Fruit fly (Drosophila melanogaster) whole organism, wandering third instar larva: ENCODE results near the gene Lcp65Ad.
"Not testable (repeated sequence)": the region's sequence is repeated elsewhere in the genome, so short reads cannot be mapped to it uniquely, and the experiment has no call there.

Experiments
- Abd-B ChIP-seq: fragments of >200 bp; optimal IDR thresholded peaks from 2 replicates; lab custom pipeline; 2017; ENCODE audit warnings: missing biosample characterization, missing genetic modification characterization
- CG32264 ChIP-seq: fragments of 200-800 bp; sonication (Bioruptor generic); optimal IDR thresholded peaks from 2 replicates; lab custom pipeline; 2016; ENCODE audit warnings: missing biosample characterization, missing genetic modification characterization
- CG9705 ChIP-seq: fragments of 200-800 bp; sonication (Bioruptor generic); optimal IDR thresholded peaks from 2 replicates; lab custom pipeline; 2018; ENCODE audit warnings: missing biosample characterization, mild to moderate bottlenecking, missing genetic modification characterization
- CrebA ChIP-seq: fragments of 200-800 bp; sonication (Bioruptor generic); optimal IDR thresholded peaks from 2 replicates; lab custom pipeline; 2016; ENCODE audit warnings: missing biosample characterization, mild to moderate bottlenecking, missing genetic modification characterization, borderline replicate concordance
- Dfd ChIP-seq: fragments of >200 bp; optimal IDR thresholded peaks from 2 replicates; lab custom pipeline; 2017; ENCODE audit warnings: missing biosample characterization, missing genetic modification characterization
- Dif ChIP-seq: fragments of 200-275, 200-300 bp; sonication (Bioruptor generic); optimal IDR thresholded peaks from 2 replicates; lab custom pipeline; 2018; ENCODE audit warnings: missing biosample characterization, missing genetic modification characterization; ENCODE audit not compliant: partially characterized antibody
- GATAd ChIP-seq: sonication (Bioruptor generic); optimal IDR thresholded peaks from 2 replicates; lab custom pipeline; 2016; ENCODE audit warnings: missing biosample characterization, missing genetic modification characterization
- HLH106 ChIP-seq: fragments of 200-800 bp; optimal IDR thresholded peaks from 3 replicates; lab custom pipeline; 2019; ENCODE audit warnings: missing biosample characterization, mild to moderate bottlenecking, missing genetic modification characterization, moderate library complexity
- Hr78 ChIP-seq: fragments of >200 bp; optimal IDR thresholded peaks from 2 replicates; lab custom pipeline; 2017; ENCODE audit warnings: missing biosample characterization, missing genetic modification characterization
- Hr83 ChIP-seq: fragments of 200-300 bp; sonication (Bioruptor generic); optimal IDR thresholded peaks from 2 replicates; lab custom pipeline; 2016; ENCODE audit warnings: missing biosample characterization, mild to moderate bottlenecking, missing genetic modification characterization, moderate library complexity; ENCODE audit not compliant: poor library complexity, severe bottlenecking
- Jra ChIP-seq: sonication (Bioruptor generic); optimal IDR thresholded peaks from 2 replicates; lab custom pipeline; 2016; ENCODE audit warnings: missing biosample characterization, missing genetic modification characterization
- Mio ChIP-seq: sonication (Bioruptor generic); optimal IDR thresholded peaks from 2 replicates; lab custom pipeline; 2016; ENCODE audit warnings: missing biosample characterization, missing genetic modification characterization
- Rel ChIP-seq, 2 experiments: fragments of 200-800 bp; sonication (Bioruptor generic) in 1 of 2; optimal IDR thresholded peaks; 2 replicates in 1 of 2; 3 replicates in 1 of 2; lab custom pipeline; 2016 to 2019; ENCODE audit warnings: mild to moderate bottlenecking in 2 of 2, missing biosample characterization in 2 of 2, missing genetic modification characterization in 2 of 2, moderate library complexity in 1 of 2
- Sp1 ChIP-seq: fragments of 200-800 bp; sonication (Bioruptor generic); optimal IDR thresholded peaks from 3 replicates; lab custom pipeline; 2019; ENCODE audit warnings: missing biosample characterization, mild to moderate bottlenecking, missing genetic modification characterization, moderate library complexity
- Vsx2 ChIP-seq: fragments of 200-300, 225-300 bp; sonication (Bioruptor generic); optimal IDR thresholded peaks from 2 replicates; lab custom pipeline; 2018; ENCODE audit warnings: missing biosample characterization, missing genetic modification characterization; ENCODE audit not compliant: partially characterized antibody
- br ChIP-seq: fragments of 200-800 bp; sonication (Bioruptor generic); optimal IDR thresholded peaks from 2 replicates; lab custom pipeline; 2016; ENCODE audit warnings: missing biosample characterization, missing genetic modification characterization
- brk ChIP-seq: fragments of 200-800 bp; sonication (Bioruptor generic); optimal IDR thresholded peaks from 2 replicates; lab custom pipeline; 2016; ENCODE audit warnings: missing biosample characterization, mild to moderate bottlenecking, missing genetic modification characterization
- dl ChIP-seq, 2 experiments: fragments of 175-275, 200-275 bp in 1 of 2; fragments of 200-275 bp in 1 of 2; sonication (Bioruptor generic); optimal IDR thresholded peaks; lab custom pipeline; 2018; ENCODE audit warnings: mild to moderate bottlenecking in 2 of 2, missing biosample characterization in 2 of 2, missing genetic modification characterization in 2 of 2, moderate library complexity in 2 of 2; ENCODE audit not compliant: partially characterized antibody in 2 of 2, insufficient read depth in 1 of 2
- dmrt93B ChIP-seq: fragments of 200-800 bp; sonication (Bioruptor generic); optimal IDR thresholded peaks from 2 replicates; lab custom pipeline; 2018; ENCODE audit warnings: missing biosample characterization, mild to moderate bottlenecking, missing genetic modification characterization
- dsf ChIP-seq: sonication (Bioruptor generic); optimal IDR thresholded peaks from 2 replicates; lab custom pipeline; 2016; ENCODE audit warnings: missing biosample characterization, missing genetic modification characterization, borderline replicate concordance
- ey ChIP-seq: fragments of 200-800 bp; sonication (Bioruptor generic); optimal IDR thresholded peaks from 2 replicates; lab custom pipeline; 2016; ENCODE audit warnings: missing biosample characterization, missing genetic modification characterization
- foxo ChIP-seq, 2 experiments: fragments of 200-800 bp; sonication (Bioruptor generic); optimal IDR thresholded peaks; 2 replicates in 1 of 2; 3 replicates in 1 of 2; lab custom pipeline; 2016 to 2017; ENCODE audit warnings: missing biosample characterization in 2 of 2, missing genetic modification characterization in 2 of 2
- h ChIP-seq: fragments of 200-800 bp; sonication (Bioruptor generic); optimal IDR thresholded peaks from 3 replicates; lab custom pipeline; 2016; ENCODE audit warnings: missing biosample characterization, mild to moderate bottlenecking, missing genetic modification characterization
- lola ChIP-seq: fragments of >200 bp; optimal IDR thresholded peaks from 2 replicates; lab custom pipeline; 2017; ENCODE audit warnings: missing biosample characterization, missing genetic modification characterization
- rgr ChIP-seq: fragments of 200-800 bp; sonication (Bioruptor generic); optimal IDR thresholded peaks from 3 replicates; lab custom pipeline; 2016; ENCODE audit warnings: missing biosample characterization, mild to moderate bottlenecking, missing genetic modification characterization
- sv ChIP-seq: fragments of 200-800 bp; sonication (Bioruptor generic); optimal IDR thresholded peaks from 3 replicates; lab custom pipeline; 2016; ENCODE audit warnings: missing biosample characterization, missing genetic modification characterization
- tai ChIP-seq: sonication (Bioruptor generic); optimal IDR thresholded peaks from 2 replicates; lab custom pipeline; 2016; ENCODE audit warnings: missing biosample characterization, missing genetic modification characterization
- usp ChIP-seq: fragments of >200 bp; optimal IDR thresholded peaks from 2 replicates; lab custom pipeline; 2017; ENCODE audit warnings: missing biosample characterization, missing genetic modification characterization

The Lcp65Ad gene

dm6 chr3L:6146374-6146773 lies 3.2 kb downstream of the Lcp65Ad start, which contains the start of gene Lcp65Ab2:
Gene Lcp65Ab2 (plus strand): TSS chr3L:6146674.
- not testable (repeated sequence) for TF ChIP-seq ey (GFP tag; lab: Kevin White, UChicago); Hr83 (GFP tag; lab: Kevin White, UChicago); Jra

DNA sequence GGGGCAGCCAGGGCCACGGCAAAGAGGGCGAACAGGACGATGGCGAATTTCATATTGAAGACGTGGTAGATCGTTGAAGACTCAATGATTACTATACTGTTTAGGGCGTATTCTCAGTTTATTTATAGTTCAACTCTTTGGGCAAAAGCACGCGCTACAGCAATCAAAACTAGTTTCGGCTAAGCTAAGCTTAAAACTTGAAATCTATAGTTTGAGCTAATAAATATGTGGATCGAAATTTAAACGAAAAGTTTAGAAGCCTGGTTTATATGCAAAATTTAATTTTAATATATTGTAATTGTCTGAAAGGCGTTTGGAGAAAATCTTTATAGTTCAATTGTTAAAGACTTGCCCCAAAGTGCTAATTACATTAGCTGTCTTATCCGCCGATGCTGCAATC lies 4.7 kb downstream of the Lcp65Ad start, which contains the start of gene Cpr65Ax1:
TSS of gene Cpr65Ax1 (minus strand) at position 101 of the 400 bp plus-strand sequence.
- TF ChIP-seq sv (GFP tag; lab: Kevin White, UChicago); Mio; br: not testable (repeated sequence)
- TF ChIP-seq, all 38 proteins: peak for 0; not testable (repeated sequence) for 38

DNA sequence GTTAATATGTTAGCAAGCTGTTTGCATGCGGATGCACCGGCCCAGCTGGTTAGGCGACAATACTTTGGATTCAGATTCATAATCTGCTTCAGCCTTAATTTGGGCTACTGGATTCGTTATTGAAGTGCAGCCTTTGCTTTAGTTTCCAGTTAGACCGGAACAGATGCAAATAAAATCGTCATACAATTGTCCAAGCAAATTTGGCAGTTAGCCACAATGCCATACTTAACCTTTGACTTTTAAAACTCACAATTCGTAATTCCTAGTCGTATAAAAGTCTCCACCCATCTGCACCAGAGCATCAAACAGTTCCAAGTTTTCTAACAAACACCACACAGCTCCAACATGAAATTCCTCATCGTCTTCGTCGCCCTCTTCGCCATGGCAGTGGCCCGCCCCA lies 6.1 kb downstream of the Lcp65Ad start, which contains the start of gene Lcp65Ab1:
TSS of gene Lcp65Ab1 (plus strand) at position 301 of the 400 bp plus-strand sequence.
- not testable (repeated sequence) for TF ChIP-seq dmrt93B, Hr83, GATAd (GFP tag; lab: Kevin White, UChicago)

dm6 chr3L:6150757-6151354 lies 7.7 kb downstream of the Lcp65Ad start, which contains the start of the genes Cpr65Ax2 and Lcp65Aa:
Gene Cpr65Ax2 (minus strand): TSS chr3L:6150857.
Gene Lcp65Aa (plus strand): TSS chr3L:6151304.
- not testable (repeated sequence) for TF ChIP-seq dmrt93B, CG9705, brk (GFP tag; lab: Kevin White, UChicago)

dm6 chr3L:6152531-6152930 lies 9.3 kb downstream of the Lcp65Ad start, which contains the start of gene Acp65Aa:
Gene Acp65Aa (minus strand): TSS chr3L:6152745.
- TF ChIP-seq Sp1 (GFP tag; lab: Kevin White, UChicago) (no peak), lola (GFP tag; lab: Kevin White, UChicago) (no peak), Jra (no peak), ey (GFP tag; lab: Kevin White, UChicago) (no peak), tai (GFP tag; lab: Kevin White, UChicago) (no peak), Mio (no peak), usp (no peak), rgr (GFP tag; lab: Kevin White, UChicago) (no peak), dl (GFP tag; optimal IDR thresholded peaks at IDR 0.05; lab: Kevin White, UChicago; ENCODE audit: insufficient read depth in 1 of 2, partially characterized antibody in 2 of 2) (no peak)

dm6 chr3L:6154951-6155394 lies 11.8 kb downstream of the Lcp65Ad start:
- TF ChIP-seq Mio: no peak
- peak; percentile 41 for TF ChIP-seq Sp1 (GFP tag; lab: Kevin White, UChicago)
- no peak for TF ChIP-seq Dfd (GFP tag; lab: Kevin White, UChicago)
- TF ChIP-seq rgr (GFP tag; lab: Kevin White, UChicago): no peak
- TF ChIP-seq CrebA (GFP tag; lab: Kevin White, UChicago): peak; percentile 44
- TF ChIP-seq Rel (GFP tag; optimal IDR thresholded peaks at IDR 0.05; lab: Kevin White, UChicago): peak; percentile 72
- no peak for TF ChIP-seq Rel (tag; optimal IDR thresholded peaks at IDR 0.05; lab: Kevin White, UChicago)
- TF ChIP-seq CG32264 (GFP tag; lab: Kevin White, UChicago): no peak
- TF ChIP-seq foxo (GFP tag; optimal IDR thresholded peaks at IDR 0.05; lab: Kevin White, UChicago): no peak
- no peak for TF ChIP-seq dmrt93B (GFP tag; lab: Kevin White, UChicago)

- TF ChIP-seq Vsx2 (GFP tag; lab: Kevin White, UChicago) (no peak), Hr83 (GFP tag; lab: Kevin White, UChicago) (no peak), Jra (no peak), tai (GFP tag; lab: Kevin White, UChicago) (no peak), dl (GFP tag; optimal IDR thresholded peaks at IDR 0.05; lab: Kevin White, UChicago; ENCODE audit: insufficient read depth in 1 of 2, partially characterized antibody in 2 of 2) (no peak), lola (GFP tag; lab: Kevin White, UChicago) (no peak), dmrt93B (GFP tag; lab: Kevin White, UChicago) (no peak), Mio (no peak), Rel (GFP tag; optimal IDR thresholded peaks at IDR 0.05; lab: Kevin White, UChicago) (no peak), Rel (tag; optimal IDR thresholded peaks at IDR 0.05; lab: Kevin White, UChicago) (no peak), Hr78 (GFP tag; lab: Kevin White, UChicago) (no peak), HLH106 (no peak), h (GFP tag; lab: Kevin White, UChicago) (no peak), Dif (GFP tag; lab: Kevin White, UChicago) (no peak), CG9705 (GFP tag; lab: Kevin White, UChicago) (no peak), sv (GFP tag; lab: Kevin White, UChicago) (no peak), dsf (GFP tag; lab: Kevin White, UChicago) (no peak), Abd-B (GFP tag; lab: Kevin White, UChicago) (no peak), brk (GFP tag; lab: Kevin White, UChicago) (no peak)
Observed at dm6 chr3L:6157327-6158032, 14.3 kb downstream of the Lcp65Ad start, which contains the start of gene CG13297. Gene CG13297 (minus strand): TSS chr3L:6157377.
